Worm (Caenorhabditis elegans) whole organism, L2 larva: ENCODE data around the gene srv-2.

Experiments
- C34F6.9 ChIP-seq: fragments of 150-350 bp; optimal IDR thresholded peaks from 2 replicates; lab custom pipeline; 2014; ENCODE audit warnings: missing biosample characterization, missing genetic modification characterization
- F13H6.1 ChIP-seq: sonication (generic microtip); optimal IDR thresholded peaks from 2 replicates; lab custom pipeline; 2016; ENCODE audit warnings: missing genetic modification characterization, missing compliant biosample characterization
- R02D3.7 ChIP-seq: fragments of 150-350 bp; optimal IDR thresholded peaks from 2 replicates; lab custom pipeline; 2014; ENCODE audit warnings: missing biosample characterization, missing genetic modification characterization
- Y55F3AM.14 ChIP-seq: fragments of 200-800 bp; sonication (Bioruptor generic); optimal IDR thresholded peaks from 2 replicates; lab custom pipeline; 2018; ENCODE audit warnings: mild to moderate bottlenecking, missing genetic modification characterization, missing compliant biosample characterization
- ZK546.5 ChIP-seq: sonication (generic microtip); optimal IDR thresholded peaks from 2 replicates; lab custom pipeline; 2017; ENCODE audit warnings: missing biosample characterization, missing genetic modification characterization
- alr-1 ChIP-seq: fragments of 150-350 bp; optimal IDR thresholded peaks from 2 replicates; lab custom pipeline; 2014; ENCODE audit warnings: missing biosample characterization, missing genetic modification characterization
- aly-2 ChIP-seq: fragments of 150-350 bp; optimal IDR thresholded peaks from 2 replicates; lab custom pipeline; 2014; ENCODE audit warnings: missing biosample characterization, missing genetic modification characterization
- ama-1 ChIP-seq: fragments of 150-350 bp; optimal IDR thresholded peaks from 2 replicates; lab custom pipeline; 2018; ENCODE audit warnings: inconsistent platforms
- blmp-1 ChIP-seq: sonication (generic microtip); optimal IDR thresholded peaks from 2 replicates; lab custom pipeline; 2017; ENCODE audit warnings: missing genetic modification characterization, mild to moderate bottlenecking, missing compliant biosample characterization, antibody characterized with exemption, moderate library complexity; ENCODE audit not compliant: insufficient read depth
- ceh-16 ChIP-seq: fragments of 150-350 bp; optimal IDR thresholded peaks from 2 replicates; lab custom pipeline; 2014; ENCODE audit warnings: missing biosample characterization, missing genetic modification characterization
- ceh-82 ChIP-seq: fragments of 150-350 bp; optimal IDR thresholded peaks from 2 replicates; lab custom pipeline; 2014; ENCODE audit warnings: missing biosample characterization, missing genetic modification characterization
- crh-2 ChIP-seq: sonication (generic microtip); optimal IDR thresholded peaks from 2 replicates; lab custom pipeline; 2017; ENCODE audit warnings: missing biosample characterization, missing genetic modification characterization
- egl-27 ChIP-seq: sonication (generic microtip); optimal IDR thresholded peaks from 3 replicates; lab custom pipeline; 2017; ENCODE audit warnings: missing biosample characterization, missing genetic modification reagents, missing genetic modification characterization
- elt-1 ChIP-seq: fragments of 150-350 bp; optimal IDR thresholded peaks from 2 replicates; lab custom pipeline; 2014; ENCODE audit warnings: missing biosample characterization, missing genetic modification characterization
- elt-3 ChIP-seq: sonication (generic microtip); optimal IDR thresholded peaks from 2 replicates; lab custom pipeline; 2017; ENCODE audit warnings: missing biosample characterization, missing genetic modification characterization
- gmeb-1 ChIP-seq: fragments of 150-350 bp; optimal IDR thresholded peaks from 2 replicates; lab custom pipeline; 2014; ENCODE audit warnings: missing biosample characterization, missing genetic modification characterization
- lin-11 ChIP-seq: fragments of 150-350 bp; sonication (generic microtip); optimal IDR thresholded peaks from 2 replicates; lab custom pipeline; 2014; ENCODE audit warnings: missing biosample characterization, missing genetic modification characterization, inconsistent platforms, mixed read lengths
- lin-13 ChIP-seq: fragments of 150-350 bp; optimal IDR thresholded peaks from 2 replicates; lab custom pipeline; 2014; ENCODE audit warnings: missing biosample characterization, missing genetic modification reagents, missing genetic modification characterization
- lin-39 ChIP-seq: fragments of 150-350 bp; optimal IDR thresholded peaks from 2 replicates; lab custom pipeline; 2014; ENCODE audit warnings: missing biosample characterization, missing genetic modification reagents, missing genetic modification characterization
- lsy-2 ChIP-seq, 2 experiments: fragments of 150-350 bp in 1 of 2; sonication (generic microtip) in 1 of 2; optimal IDR thresholded peaks; 2 replicates each; lab custom pipeline; 2014 to 2017; ENCODE audit warnings: missing biosample characterization in 2 of 2, missing genetic modification characterization in 2 of 2
- mab-5 ChIP-seq: fragments of 150-350 bp; optimal IDR thresholded peaks from 2 replicates; lab custom pipeline; 2014; ENCODE audit warnings: missing biosample characterization, missing genetic modification characterization
- mbf-1 ChIP-seq: sonication (generic microtip); optimal IDR thresholded peaks from 2 replicates; lab custom pipeline; 2017; ENCODE audit warnings: missing biosample characterization, missing genetic modification characterization
- mdl-1 ChIP-seq, 2 experiments: fragments of 150-350 bp in 1 of 2; sonication (generic microtip) in 1 of 2; optimal IDR thresholded peaks; 2 replicates each; lab custom pipeline; 2017; ENCODE audit warnings: missing biosample characterization in 2 of 2, missing genetic modification characterization in 2 of 2
- nhr-10 ChIP-seq: sonication (generic microtip); optimal IDR thresholded peaks from 2 replicates; lab custom pipeline; 2017; ENCODE audit warnings: missing biosample characterization, missing genetic modification characterization
- nhr-11 ChIP-seq: fragments of 150-350 bp; optimal IDR thresholded peaks from 2 replicates; lab custom pipeline; 2014; ENCODE audit warnings: missing biosample characterization, missing genetic modification characterization
- nhr-12 ChIP-seq: fragments of 150-350 bp; optimal IDR thresholded peaks from 2 replicates; lab custom pipeline; 2014; ENCODE audit warnings: missing biosample characterization, missing genetic modification characterization
- nhr-129 ChIP-seq: fragments of 150-350 bp; optimal IDR thresholded peaks from 2 replicates; lab custom pipeline; 2014; ENCODE audit warnings: missing biosample characterization, missing genetic modification characterization
- nhr-237 ChIP-seq: fragments of 150-350 bp; optimal IDR thresholded peaks from 2 replicates; lab custom pipeline; 2014; ENCODE audit warnings: missing biosample characterization, missing genetic modification characterization
- nhr-25 ChIP-seq: fragments of 150-350 bp; sonication (generic microtip); optimal IDR thresholded peaks from 3 replicates; lab custom pipeline; 2014; ENCODE audit warnings: missing biosample characterization, missing genetic modification characterization
- nhr-6 ChIP-seq: fragments of 150-350 bp; optimal IDR thresholded peaks from 2 replicates; lab custom pipeline; 2014; ENCODE audit warnings: missing biosample characterization, missing genetic modification characterization
- nhr-77 ChIP-seq: fragments of 150-350 bp; optimal IDR thresholded peaks from 2 replicates; lab custom pipeline; 2014; ENCODE audit warnings: missing biosample characterization, missing genetic modification characterization
- sem-4 ChIP-seq: fragments of 150-350 bp; optimal IDR thresholded peaks from 2 replicates; lab custom pipeline; 2014; ENCODE audit warnings: missing biosample characterization, missing genetic modification reagents, missing genetic modification characterization
- sma-3 ChIP-seq: sonication (generic microtip); optimal IDR thresholded peaks from 2 replicates; lab custom pipeline; 2016; ENCODE audit warnings: missing genetic modification reagents, missing genetic modification characterization, missing compliant biosample characterization
- sma-9 ChIP-seq, 2 experiments: fragments of 150-350 bp in 1 of 2; sonication (generic microtip) in 1 of 2; optimal IDR thresholded peaks; 2 replicates each; lab custom pipeline; 2014 to 2016; ENCODE audit warnings: missing genetic modification characterization in 2 of 2, mild to moderate bottlenecking in 1 of 2, missing biosample characterization in 1 of 2, missing compliant biosample characterization in 1 of 2, missing genetic modification reagents in 1 of 2, moderate library complexity in 1 of 2
- unc-55 ChIP-seq: fragments of 150-350 bp; sonication (generic microtip); optimal IDR thresholded peaks from 3 replicates; lab custom pipeline; 2014; ENCODE audit warnings: missing biosample characterization, missing genetic modification reagents, missing genetic modification characterization
- unc-62 ChIP-seq: fragments of 150-350 bp; optimal IDR thresholded peaks from 2 replicates; lab custom pipeline; 2014; ENCODE audit warnings: missing biosample characterization, missing genetic modification reagents, missing genetic modification characterization
- zag-1 ChIP-seq: fragments of 150-350 bp; optimal IDR thresholded peaks from 2 replicates; lab custom pipeline; 2014; ENCODE audit warnings: missing biosample characterization, missing genetic modification characterization
- ztf-1 ChIP-seq: fragments of 200-800 bp; sonication (Bioruptor generic); conservative IDR thresholded peaks from 2 replicates; pipeline ENCODE4 v1.3.6; 2022; ENCODE audit warnings: missing genetic modification characterization, missing compliant biosample characterization
- ztf-11 ChIP-seq: sonication (generic microtip); optimal IDR thresholded peaks from 2 replicates; lab custom pipeline; 2017; ENCODE audit warnings: missing biosample characterization, missing genetic modification characterization
- ztf-4 ChIP-seq: fragments of 150-350 bp; optimal IDR thresholded peaks from 2 replicates; lab custom pipeline; 2014; ENCODE audit warnings: missing biosample characterization, missing genetic modification characterization

The srv-2 gene

ce11 chrII:10571967-10572366, 30.1 kb downstream of the srv-2 start, which contains the start of gene C06A1.3:
C06A1.3 (plus strand) TSS chrII:10572267.
- TF ChIP-seq ceh-16 (no peak), lin-11 (tag; lab: Kevin White, UChicago) (no peak), gmeb-1 (tag; lab: Kevin White, UChicago) (no peak), nhr-237 (tag; lab: Kevin White, UChicago) (no peak), nhr-11 (tag; lab: Kevin White, UChicago) (no peak), egl-27 (tag; lab: Kevin White, UChicago) (no peak)

- no peak for TF ChIP-seq nhr-12
- TF ChIP-seq egl-27 (tag; lab: Kevin White, UChicago), result no peak
Observed at ce11 chrII:10570302-10570701, 31.8 kb downstream of the srv-2 start, which contains the start of gene txt-13. txt-13 (plus strand) TSS chrII:10570602.

- peak in 1 of 2 experiments; percentile 19 for TF ChIP-seq lsy-2 (tag; optimal IDR thresholded peaks at IDR 0.05; lab: Kevin White, UChicago)
- no peak for TF ChIP-seq nhr-25 (tag; lab: Kevin White, UChicago)
- peak; percentile 55 for TF ChIP-seq sma-9 (GFP tag; optimal IDR thresholded peaks at IDR 0.05; lab: Kevin White, UChicago)
- TF ChIP-seq sma-9 (tag; optimal IDR thresholded peaks at IDR 0.05; lab: Kevin White, UChicago), result no peak
Observed at ce11 chrII:10569498-10569897, 32.6 kb downstream of the srv-2 start.

ce11 chrII:10566458-10566857, 35.6 kb downstream of the srv-2 start:
- TF ChIP-seq elt-1 (tag; lab: Kevin White, UChicago) (no peak), C34F6.9 (tag; lab: Kevin White, UChicago) (no peak), ztf-1 (GFP tag; lab: Robert Waterston, UW) (no peak)

- no peak for TF ChIP-seq elt-3 (tag; lab: Kevin White, UChicago)
- TF ChIP-seq Y55F3AM.14, result no peak
- no peak for TF ChIP-seq blmp-1 (tag; lab: Kevin White, UChicago)
- no peak for TF ChIP-seq ceh-82 (tag; lab: Kevin White, UChicago)
- TF ChIP-seq ceh-16, result no peak
- no peak for TF ChIP-seq F13H6.1 (tag; lab: Kevin White, UChicago)
- TF ChIP-seq aly-2, result no peak
- TF ChIP-seq ztf-1 (GFP tag; lab: Robert Waterston, UW), result no peak
- no peak for TF ChIP-seq ama-1 (lab: Kevin White, UChicago)
- no peak for TF ChIP-seq ztf-11 (tag; lab: Kevin White, UChicago)
- TF ChIP-seq sma-9 (GFP tag; optimal IDR thresholded peaks at IDR 0.05; lab: Kevin White, UChicago), result no peak
- no peak for TF ChIP-seq sma-9 (tag; optimal IDR thresholded peaks at IDR 0.05; lab: Kevin White, UChicago)
Observed at ce11 chrII:10564578-10564977, 37.5 kb downstream of the srv-2 start, which contains the start of the genes C06A1.6 and C06A1.7. C06A1.6 (minus strand) TSS chrII:10564678. C06A1.7 (plus strand) TSS chrII:10564891.

ce11 chrII:10563368-10563767, 38.7 kb downstream of the srv-2 start, which contains the start of gene cdc-48.1:
cdc-48.1 (minus strand) TSS chrII:10563407.
- TF ChIP-seq C34F6.9 (tag; lab: Kevin White, UChicago) (peak; percentile 100), nhr-237 (tag; lab: Kevin White, UChicago) (peak; percentile 93), nhr-77 (tag; lab: Kevin White, UChicago) (peak; percentile 99), alr-1 (tag; lab: Kevin White, UChicago) (no peak), elt-3 (tag; lab: Kevin White, UChicago) (no peak), F13H6.1 (tag; lab: Kevin White, UChicago) (peak; percentile 100), ztf-4 (tag; lab: Kevin White, UChicago) (peak; percentile 100), R02D3.7 (peak; percentile 91), nhr-129 (tag; lab: Kevin White, UChicago) (peak; percentile 99), sma-3 (GFP tag; lab: Kevin White, UChicago) (peak; percentile 100), mab-5 (peak; percentile 98), ama-1 (lab: Kevin White, UChicago) (peak; percentile 97), nhr-12 (peak; percentile 84), crh-2 (tag; lab: Kevin White, UChicago) (peak; percentile 100), ZK546.5 (peak; percentile 93), sem-4 (tag; lab: Kevin White, UChicago) (peak; percentile 100), lin-39 (tag; lab: Kevin White, UChicago) (peak; percentile 99), unc-62 (GFP tag; lab: Kevin White, UChicago) (peak; percentile 98), mbf-1 (peak; percentile 70), ceh-82 (tag; lab: Kevin White, UChicago) (peak; percentile 98), aly-2 (peak; percentile 81), mdl-1 (tag; optimal IDR thresholded peaks at IDR 0.05; lab: Kevin White, UChicago) (peak; percentile 39 to 97), lin-11 (tag; lab: Kevin White, UChicago) (peak; percentile 98), blmp-1 (tag; lab: Kevin White, UChicago) (peak; percentile 97), zag-1 (tag; lab: Kevin White, UChicago) (peak; percentile 100), Y55F3AM.14 (peak; percentile 99), lin-13 (peak; percentile 100), nhr-10 (tag; lab: Kevin White, UChicago) (peak; percentile 95), elt-1 (tag; lab: Kevin White, UChicago) (peak; percentile 47), nhr-6 (peak; percentile 100), unc-55 (peak; percentile 100), nhr-11 (tag; lab: Kevin White, UChicago) (peak; percentile 98)
